Fruit fly (Drosophila melanogaster): ENCODE data around the gene Invadolysin.

Gene Invadolysin

dm6 chr3R:10109938-10110337 lies 34.5 kb upstream of the Invadolysin start, which contains the start of gene Fmr1:
TSS of gene Fmr1 (minus strand) at chr3R:10110121.
- no peak for TF ChIP-seq CG11902 (GFP tag; optimal IDR thresholded peaks at IDR 0.05)
- no peak for TF ChIP-seq Lpt (GFP tag; optimal IDR thresholded peaks at IDR 0.05)
- peak; percentile 2 for TF ChIP-seq topi (GFP tag; optimal IDR thresholded peaks at IDR 0.05)
- no peak for TF ChIP-seq salr (GFP tag; optimal IDR thresholded peaks at IDR 0.05)
- TF ChIP-seq vri (GFP tag; optimal IDR thresholded peaks at IDR 0.05) = no peak
- TF ChIP-seq Hr38 (GFP tag; optimal IDR thresholded peaks at IDR 0.05) = no peak
- peak; percentile 15 for TF ChIP-seq esn (GFP tag; optimal IDR thresholded peaks at IDR 0.05)
- no peak for TF ChIP-seq CG6808 (GFP tag; optimal IDR thresholded peaks at IDR 0.05)
- TF ChIP-seq fkh (GFP tag; optimal IDR thresholded peaks at IDR 0.05) = no peak
- TF ChIP-seq CG6792 (GFP tag; optimal IDR thresholded peaks at IDR 0.05) = no peak
- TF ChIP-seq CG7368 (GFP tag; optimal IDR thresholded peaks at IDR 0.05) = peak; percentile 18
- peak; percentile 8 for TF ChIP-seq Ets21C (GFP tag; optimal IDR thresholded peaks at IDR 0.05)
- peak; percentile 12 for TF ChIP-seq acj6 (GFP tag; optimal IDR thresholded peaks at IDR 0.05)
- no peak for TF ChIP-seq CG6854 (GFP tag; optimal IDR thresholded peaks at IDR 0.05)
- TF ChIP-seq lz (GFP tag; optimal IDR thresholded peaks at IDR 0.05) = peak; percentile 35
- TF ChIP-seq Ets96B (tag; optimal IDR thresholded peaks at IDR 0.05) = no peak
- no peak for TF ChIP-seq CG11762 (GFP tag; optimal IDR thresholded peaks at IDR 0.05; ENCODE audit: insufficient read depth)
- no peak for TF ChIP-seq CG4318 (GFP tag; optimal IDR thresholded peaks at IDR 0.05)
- TF ChIP-seq Hr4 (GFP tag; optimal IDR thresholded peaks at IDR 0.05) = peak; percentile 35
- TF ChIP-seq CG31627 (GFP tag; optimal IDR thresholded peaks at IDR 0.05) = peak; percentile 38
- TF ChIP-seq dsx (GFP tag; optimal IDR thresholded peaks at IDR 0.05; ENCODE audit: poor library complexity, severe bottlenecking) = no peak
- no peak for TF ChIP-seq CG6276 (GFP tag; optimal IDR thresholded peaks at IDR 0.05)
- peak; percentile 21 for TF ChIP-seq Sox15 (GFP tag; optimal IDR thresholded peaks at IDR 0.05)
- no peak for TF ChIP-seq CG9139 (GFP tag; optimal IDR thresholded peaks at IDR 0.05)
- TF ChIP-seq Sox102F (GFP tag; optimal IDR thresholded peaks at IDR 0.05) = no peak
- peak; percentile 44 for TF ChIP-seq cyc (GFP tag; optimal IDR thresholded peaks at IDR 0.05)
- TF ChIP-seq achi (GFP tag; optimal IDR thresholded peaks at IDR 0.05) = peak; percentile 100
- TF ChIP-seq CG10669 (GFP tag; optimal IDR thresholded peaks at IDR 0.05) = no peak
- TF ChIP-seq CG15336 (GFP tag; IDR thresholded peaks at IDR 0.05) = no peak
- no peak for TF ChIP-seq CG8119 (GFP tag; IDR thresholded peaks at IDR 0.05)
- TF ChIP-seq Sox14 (GFP tag; optimal IDR thresholded peaks at IDR 0.05) = peak; percentile 56
- TF ChIP-seq fd59A (GFP tag; optimal IDR thresholded peaks at IDR 0.05) = no peak
- TF ChIP-seq fd85E (GFP tag; optimal IDR thresholded peaks at IDR 0.05) = no peak
- no peak for TF ChIP-seq dac (GFP tag; optimal IDR thresholded peaks at IDR 0.05)
- TF ChIP-seq CG3032 (tag; optimal IDR thresholded peaks at IDR 0.05) = peak; percentile 32
- TF ChIP-seq Eip75B (GFP tag; optimal IDR thresholded peaks at IDR 0.05) = peak; percentile 15
- no peak for TF ChIP-seq spab (GFP tag; optimal IDR thresholded peaks at IDR 0.05)
- peak; percentile 20 for TF ChIP-seq Eip78C (GFP tag)
- TF ChIP-seq CG3919 (GFP tag; optimal IDR thresholded peaks at IDR 0.05) = peak; percentile 22
- TF ChIP-seq CG8632 (GFP tag; optimal IDR thresholded peaks at IDR 0.05) = no peak

- no peak for TF ChIP-seq Blimp-1 (GFP tag; optimal IDR thresholded peaks at IDR 0.05)
- TF ChIP-seq Hr39 (GFP tag; optimal IDR thresholded peaks at IDR 0.05) = peak; percentile 23
Observed at dm6 chr3R:10111150-10111814, 33.2 kb upstream of the Invadolysin start.
